Worm (Caenorhabditis elegans) whole organism, late embryonic: ENCODE results near the gene C29F9.6.

Experiments used
- F13H6.1 ChIP-seq: sonication (generic microtip); optimal IDR thresholded peaks from 2 replicates; lab custom pipeline; 2016; ENCODE audit warnings: missing genetic modification characterization, missing compliant biosample characterization
- ama-1 ChIP-seq: fragments of 150-350 bp; optimal IDR thresholded peaks from 2 replicates; lab custom pipeline; 2014
- ceh-2 ChIP-seq: sonication (generic microtip); optimal IDR thresholded peaks from 2 replicates; lab custom pipeline; 2016; ENCODE audit warnings: missing genotype, missing genetic modification characterization, missing compliant biosample characterization
- ceh-45 ChIP-seq: fragments of 200-800 bp; sonication (Bioruptor generic); IDR thresholded peaks from 2 replicates; pipeline ENCODE4 v1.3.6; 2022; ENCODE audit warnings: missing genetic modification reagents, missing genetic modification characterization, missing compliant biosample characterization
- eyg-1 ChIP-seq: sonication (generic microtip); optimal IDR thresholded peaks from 2 replicates; lab custom pipeline; 2016; ENCODE audit warnings: missing genotype, missing genetic modification characterization, missing compliant biosample characterization
- madf-2 ChIP-seq: sonication (generic microtip); optimal IDR thresholded peaks from 2 replicates; lab custom pipeline; 2017; ENCODE audit warnings: missing genetic modification characterization, missing compliant biosample characterization
- nhr-232 ChIP-seq: sonication (generic microtip); optimal IDR thresholded peaks from 2 replicates; lab custom pipeline; 2016; ENCODE audit warnings: missing genetic modification characterization, missing compliant biosample characterization
- tbx-2 ChIP-seq: sonication (generic microtip); optimal IDR thresholded peaks from 2 replicates; lab custom pipeline; 2016; ENCODE audit warnings: missing genetic modification characterization, missing compliant biosample characterization
- ztf-16 ChIP-seq: sonication (generic microtip); optimal IDR thresholded peaks from 2 replicates; lab custom pipeline; 2017; ENCODE audit warnings: missing genetic modification characterization, missing compliant biosample characterization

DNA sequence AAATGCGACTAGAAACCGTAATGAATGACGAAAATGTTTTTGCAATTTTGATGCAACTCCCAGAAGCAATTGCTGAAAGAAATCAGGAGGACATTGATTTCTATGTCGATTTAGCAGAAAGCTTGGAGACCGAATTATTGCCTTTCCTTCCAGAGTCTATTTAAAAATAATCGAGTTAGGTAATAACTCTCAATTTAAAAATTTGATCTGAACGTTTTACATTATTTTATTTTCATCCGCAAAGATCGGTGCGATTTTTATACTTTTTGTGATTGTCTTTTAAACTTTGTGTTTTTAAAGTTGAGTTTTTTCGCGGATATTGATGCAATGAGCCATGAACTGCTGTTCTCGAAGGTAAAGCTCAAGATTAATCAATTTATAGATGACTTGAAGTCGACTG is 9.8 kb downstream of the C29F9.6 start, which contains the start of gene pals-23:
- TF ChIP-seq ama-1 (lab: Kevin White, UChicago) (no peak), F13H6.1 (tag; lab: Kevin White, UChicago) (no peak), tbx-2 (tag; lab: Kevin White, UChicago) (no peak), madf-2 (tag; lab: Kevin White, UChicago) (no peak), ceh-45 (no peak), nhr-232 (tag; lab: Kevin White, UChicago) (no peak), ceh-2 (tag; lab: Kevin White, UChicago) (no peak), ztf-16 (tag; lab: Kevin White, UChicago) (no peak), eyg-1 (no peak)
